Worm (Caenorhabditis elegans) whole organism, dauer: ENCODE data around the gene ZK1248.19.
"Not testable (repeated sequence)": the region's sequence is repeated elsewhere in the genome, so short reads cannot be mapped to it uniquely, and the experiment has no call there.

Experiments used
- unc-62 ChIP-seq: sonication (generic microtip); optimal IDR thresholded peaks from 2 replicates; lab custom pipeline; 2017; ENCODE audit warnings: missing biosample characterization, missing genetic modification reagents, missing genetic modification characterization

Gene ZK1248.19

DNA sequence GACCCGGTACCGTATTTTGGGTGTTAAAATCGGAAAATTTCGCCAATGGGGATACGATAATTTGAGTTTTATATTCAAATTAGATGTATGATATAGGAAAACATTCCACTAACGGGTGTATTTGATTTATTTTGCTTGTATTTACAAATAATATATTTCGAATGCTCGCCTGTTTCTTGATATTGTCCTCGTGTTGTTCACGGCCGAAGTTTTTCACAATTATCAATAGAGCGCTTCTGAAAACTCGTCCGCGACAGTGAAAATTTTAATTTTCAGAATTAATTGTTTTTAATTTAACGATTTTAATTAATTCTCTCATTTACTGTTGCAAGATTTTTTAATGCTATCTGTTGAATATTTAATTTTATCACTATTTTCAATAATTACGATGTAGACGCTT, 19.6 kb downstream of the ZK1248.19 start:
- no peak for TF ChIP-seq unc-62 (GFP tag; lab: Kevin White, UChicago)

DNA sequence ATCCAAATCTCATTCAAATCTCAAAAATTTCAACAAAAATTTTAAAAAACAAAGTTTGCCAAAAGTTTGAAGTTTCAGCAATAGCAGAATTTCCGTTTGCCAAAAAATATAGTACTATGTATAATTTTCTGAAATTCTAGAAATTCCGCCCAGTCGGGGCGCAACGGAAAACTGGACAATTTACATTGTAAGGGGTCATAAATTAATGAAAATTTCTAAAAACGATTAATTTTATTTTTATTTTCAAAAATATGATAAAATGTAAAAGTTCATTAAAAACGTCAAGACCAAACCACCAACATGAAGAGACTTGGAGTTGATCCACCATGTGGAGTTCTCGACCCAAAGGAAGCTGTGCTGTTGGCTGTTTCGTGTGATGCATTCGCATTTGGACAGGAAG, 20.9 kb downstream of the ZK1248.19 start, which contains the start of gene ZK1248.4:
ZK1248.4 (plus strand) TSS at position 301 of the 400 bp plus-strand sequence.
- no peak for TF ChIP-seq unc-62 (GFP tag; lab: Kevin White, UChicago)

DNA sequence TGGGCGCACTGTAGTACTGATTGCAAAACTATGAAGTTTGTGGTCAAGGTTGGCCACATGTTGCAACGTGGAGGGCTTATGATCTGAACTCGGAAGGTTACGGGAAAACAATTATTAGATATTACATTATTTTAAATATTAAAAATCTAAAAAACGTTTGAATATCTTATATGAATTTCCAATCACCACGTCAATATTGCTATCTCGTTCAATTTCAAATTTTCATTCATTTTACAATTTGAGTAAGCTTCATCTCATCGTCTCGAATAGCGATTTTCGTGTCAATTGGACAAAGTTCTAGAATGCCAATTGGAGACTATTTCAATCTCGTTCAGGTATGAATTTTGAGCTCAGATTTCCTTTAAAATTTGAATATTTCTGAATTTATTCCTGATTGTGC, 22.9 kb downstream of the ZK1248.19 start, which contains the start of gene ZK1248.20:
ZK1248.20 (plus strand) TSS at position 301 of the 400 bp plus-strand sequence.
- TF ChIP-seq unc-62 (GFP tag; lab: Kevin White, UChicago), result no peak

- TF ChIP-seq unc-62 (GFP tag; lab: Kevin White, UChicago), result not testable (repeated sequence)
Measured at ce11 chrII:5815382-5815781, 23.8 kb downstream of the ZK1248.19 start, which contains the start of gene wago-5. wago-5 (minus strand) TSS chrII:5815482.

- no peak for TF ChIP-seq unc-62 (GFP tag; lab: Kevin White, UChicago)
Measured at ce11 chrII:5810230-5810629, 29.0 kb downstream of the ZK1248.19 start, which contains the start of the genes msp-64 and ZK1248.5. msp-64 (minus strand) TSS chrII:5810330. ZK1248.5 (plus strand) TSS chrII:5810514.

- no peak for TF ChIP-seq unc-62 (GFP tag; lab: Kevin White, UChicago)
Measured at ce11 chrII:5806563-5806962, 32.7 kb downstream of the ZK1248.19 start.

DNA sequence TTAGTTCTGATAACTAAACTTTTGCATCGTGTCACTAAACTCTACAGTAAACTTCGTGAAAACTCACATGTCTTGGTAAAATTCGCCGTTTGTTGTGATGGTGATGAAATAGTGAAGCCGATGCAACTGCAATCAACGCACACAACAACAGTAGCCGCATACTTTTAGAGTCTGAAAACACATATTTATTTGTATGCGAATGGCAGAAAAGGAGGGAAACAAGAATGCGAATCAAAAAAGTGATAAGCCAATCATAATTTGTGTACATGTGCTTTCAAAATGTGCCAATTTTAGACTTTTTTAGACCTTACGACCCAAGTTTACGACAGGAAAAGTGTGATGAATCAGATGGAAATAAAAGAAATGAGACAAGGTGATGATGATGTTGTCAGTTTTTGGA, 33.9 kb downstream of the ZK1248.19 start, which contains the start of gene K05F1.10:
K05F1.10 (minus strand) TSS at position 171 of the 400 bp plus-strand sequence.
- TF ChIP-seq unc-62 (GFP tag; lab: Kevin White, UChicago), result no peak

DNA sequence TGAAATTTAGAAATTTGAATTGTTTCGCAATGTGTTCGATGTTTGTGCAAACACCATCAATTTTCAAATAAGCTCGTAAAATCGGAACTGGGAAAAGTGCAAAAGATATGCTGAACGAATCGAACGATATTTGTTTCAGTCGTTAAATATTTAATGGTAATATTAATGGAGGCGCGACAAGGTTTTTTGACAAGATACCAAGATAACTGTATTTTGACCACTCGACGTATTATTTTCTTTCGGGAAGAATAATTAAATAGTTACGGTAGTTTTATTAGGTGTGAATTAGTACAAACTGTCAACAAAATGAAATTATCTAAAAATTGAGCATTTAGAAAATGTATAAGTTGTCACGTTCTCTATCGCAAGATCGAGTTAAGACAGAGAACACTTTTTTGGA, 34.9 kb downstream of the ZK1248.19 start:
- TF ChIP-seq unc-62 (GFP tag; lab: Kevin White, UChicago), result no peak

ce11 chrII:5801075-5801474, 38.1 kb downstream of the ZK1248.19 start, which contains the start of the genes K05F1.9 and K05F1.1:
K05F1.9 (minus strand) TSS chrII:5801175.
K05F1.1 (plus strand) TSS chrII:5801382.
- no peak for TF ChIP-seq unc-62 (GFP tag; lab: Kevin White, UChicago)

DNA sequence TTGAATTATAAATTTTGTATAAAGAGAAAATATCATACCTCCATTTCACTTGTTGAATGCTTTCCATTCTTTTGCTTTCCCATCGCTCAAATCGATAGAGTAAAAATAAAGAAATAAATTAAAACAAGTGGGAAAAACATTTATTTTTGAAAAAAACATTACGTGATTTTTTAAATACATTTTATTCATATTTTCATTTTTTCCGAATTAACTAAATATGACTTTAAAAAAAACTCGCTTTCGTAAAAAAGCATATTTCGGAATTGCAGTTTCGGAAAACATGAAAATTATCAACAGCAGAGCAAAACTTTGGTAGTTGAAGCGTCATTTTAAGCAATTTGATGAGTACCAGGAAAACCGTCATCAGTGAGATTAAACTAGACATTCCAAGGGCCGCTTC, 39.7 kb downstream of the ZK1248.19 start, which contains the start of gene K05F1.8:
K05F1.8 (minus strand) TSS at position 101 of the 400 bp plus-strand sequence.
- no peak for TF ChIP-seq unc-62 (GFP tag; lab: Kevin White, UChicago)

DNA sequence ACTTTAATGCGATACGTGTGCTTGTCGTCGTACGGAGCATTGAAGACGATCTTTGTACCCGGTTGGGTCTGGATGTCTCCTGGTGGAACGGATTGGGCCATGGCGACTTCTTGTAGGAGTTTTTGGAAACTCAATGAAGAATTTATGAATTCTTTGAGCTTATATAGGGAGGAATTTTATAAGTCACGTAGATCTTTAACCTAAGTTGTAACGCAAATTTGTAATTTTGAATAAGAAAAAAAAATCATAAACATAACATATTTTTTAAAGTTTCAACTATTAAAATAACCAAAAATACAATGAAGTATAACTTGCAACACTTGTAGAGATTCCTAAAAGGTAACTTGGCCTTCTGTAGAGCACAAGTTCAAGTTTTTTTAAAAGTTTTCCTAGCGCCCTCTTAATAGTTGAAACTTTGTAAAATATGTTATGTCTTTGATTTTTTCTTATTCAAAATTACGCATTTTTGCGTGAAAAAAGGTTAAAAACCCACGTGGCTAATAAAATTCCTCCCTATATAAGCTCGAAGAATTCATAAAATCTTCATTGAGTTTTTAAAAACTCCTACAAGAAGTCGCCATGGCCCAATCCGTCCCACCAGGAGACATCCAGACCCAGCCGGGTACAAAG, 41.8 kb downstream of the ZK1248.19 start, which contains the start of the genes msp-63 and msp-142:
msp-63 (minus strand) TSS at position 101 of the 630 bp plus-strand sequence.
msp-142 (plus strand) TSS at position 580 of the 630 bp plus-strand sequence.
- no peak for TF ChIP-seq unc-62 (GFP tag; lab: Kevin White, UChicago)

DNA sequence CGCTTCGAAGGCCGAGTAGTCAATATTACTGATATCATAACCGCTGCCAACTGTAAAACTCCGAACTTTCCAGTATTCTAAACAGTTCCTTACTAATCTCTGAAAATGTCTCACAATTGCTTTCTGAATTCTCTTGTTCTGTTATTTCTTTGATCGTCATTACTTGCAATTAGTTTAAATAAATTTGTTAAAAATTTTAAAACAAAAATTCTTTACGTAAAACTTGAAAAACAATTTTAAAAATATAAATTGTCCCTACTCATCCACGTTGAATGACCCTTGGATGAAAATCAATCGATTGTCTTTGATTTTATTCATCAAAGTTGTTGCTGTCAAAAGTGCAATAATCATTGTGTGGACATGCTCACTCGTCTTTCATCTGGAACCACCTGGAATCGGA, 45.0 kb downstream of the ZK1248.19 start, which contains the start of gene acdh-8:
acdh-8 (plus strand) TSS at position 301 of the 400 bp plus-strand sequence.
- no peak for TF ChIP-seq unc-62 (GFP tag; lab: Kevin White, UChicago)

DNA sequence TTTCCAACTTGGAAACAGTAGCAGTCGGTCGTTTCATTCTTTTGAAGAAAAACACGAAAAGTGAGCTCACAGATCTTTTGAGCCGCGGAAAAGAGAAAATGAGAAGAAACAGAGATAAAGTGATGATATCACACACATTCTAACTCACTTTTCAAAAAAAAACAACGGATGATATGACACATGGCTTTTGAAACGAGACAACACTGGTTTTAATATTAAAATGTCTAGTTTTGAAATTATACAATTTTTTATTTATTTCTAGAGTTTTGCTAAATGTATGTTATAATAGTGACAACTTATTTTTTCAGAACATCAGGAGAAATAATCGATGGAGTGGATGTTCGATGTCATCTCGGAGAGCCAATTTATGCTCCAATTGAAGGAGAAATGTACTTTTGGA, 46.7 kb downstream of the ZK1248.19 start, which contains the start of gene K05F1.14:
K05F1.14 (minus strand) TSS at position 101 of the 400 bp plus-strand sequence.
- no peak for TF ChIP-seq unc-62 (GFP tag; lab: Kevin White, UChicago)

DNA sequence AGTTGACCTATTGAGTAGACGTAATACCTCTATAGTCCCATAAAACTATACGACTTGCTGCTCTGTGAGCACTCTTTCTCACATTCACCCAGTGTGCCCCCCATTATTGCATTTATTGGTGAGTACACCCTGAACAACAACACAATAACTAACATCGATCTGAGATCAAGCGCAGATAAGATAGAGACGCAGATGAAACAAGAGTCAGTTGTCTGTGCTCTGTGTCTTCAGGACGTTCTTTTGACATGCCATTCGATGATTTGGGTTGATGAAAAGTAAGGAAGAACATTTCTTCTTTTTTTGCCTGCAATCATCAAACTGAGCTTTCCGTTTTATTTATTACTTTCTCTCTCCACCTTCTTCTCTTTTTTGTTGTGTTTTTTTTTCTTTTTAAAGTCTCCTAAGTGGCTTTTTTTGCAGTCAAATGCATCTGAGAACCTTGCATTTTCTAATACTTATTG, 48.9 kb downstream of the ZK1248.19 start, which contains the start of gene lect-2:
lect-2 (plus strand) TSS at position 411 of the 461 bp plus-strand sequence.
- TF ChIP-seq unc-62 (GFP tag; lab: Kevin White, UChicago), result no peak

- no peak for TF ChIP-seq unc-62 (GFP tag; lab: Kevin White, UChicago)
Measured at ce11 chrII:5788815-5789214, 50.4 kb downstream of the ZK1248.19 start, which contains the start of gene K05F1.13. K05F1.13 (plus strand) TSS chrII:5789115.
